Worm (Caenorhabditis elegans) whole organism, early embryonic: ENCODE results near the gene C56G3.2.

ENCODE experiments used
- F13C5.2 ChIP-seq: sonication (generic microtip); optimal IDR thresholded peaks from 2 replicates; lab custom pipeline; 2017; ENCODE audit warnings: mild to moderate bottlenecking, missing genetic modification characterization, inconsistent platforms, missing compliant biosample characterization
- ama-1 ChIP-seq: fragments of 150-350 bp; optimal IDR thresholded peaks from 2 replicates; lab custom pipeline; 2014
- ceh-36 ChIP-seq: sonication (generic microtip); optimal IDR thresholded peaks from 2 replicates; lab custom pipeline; 2016; ENCODE audit warnings: missing genetic modification characterization, inconsistent platforms, missing compliant biosample characterization
- hmbx-1 ChIP-seq: sonication (generic microtip); optimal IDR thresholded peaks from 2 replicates; lab custom pipeline; 2016; ENCODE audit warnings: mild to moderate bottlenecking, missing genetic modification characterization, missing compliant biosample characterization
- tbx-11 ChIP-seq: fragments of 200-800 bp; sonication (Bioruptor generic); IDR thresholded peaks from 2 replicates; pipeline ENCODE4 v1.3.6; 2022; ENCODE audit warnings: missing genetic modification characterization, missing compliant biosample characterization
- tbx-37 ChIP-seq: fragments of 200-800 bp; sonication (Bioruptor generic); conservative IDR thresholded peaks from 2 replicates; pipeline ENCODE4 v1.3.6; 2022; ENCODE audit warnings: missing genetic modification reagents, missing genetic modification characterization, missing compliant biosample characterization
- tra-4 ChIP-seq: sonication (generic microtip); optimal IDR thresholded peaks from 2 replicates; lab custom pipeline; 2017; ENCODE audit warnings: missing genetic modification characterization, missing compliant biosample characterization

ce11 chrX:7320115-7320711, 45.2 kb upstream of the C56G3.2 start, which contains the start of gene spp-5:
- no peak for TF ChIP-seq ama-1
- TF ChIP-seq ceh-36 (tag; lab: Kevin White, UChicago): no peak
- no peak for TF ChIP-seq tbx-11
- no peak for TF ChIP-seq tra-4 (tag; lab: Kevin White, UChicago)
- no peak for TF ChIP-seq F13C5.2 (tag; lab: Kevin White, UChicago)
- no peak for TF ChIP-seq hmbx-1 (tag; lab: Kevin White, UChicago)
- TF ChIP-seq tbx-37 (GFP tag; lab: Robert Waterston, UW): no peak
